Worm (Caenorhabditis elegans) whole organism, young adult: ENCODE measurements around the gene F26G1.2.

Experiments used
- B0035.1 ChIP-seq: sonication (generic microtip); optimal IDR thresholded peaks from 2 replicates; lab custom pipeline; 2016; ENCODE audit warnings: missing genetic modification characterization, mild to moderate bottlenecking, missing compliant biosample characterization, missing genotype, missing genetic modification reagents
- B0261.1 ChIP-seq: sonication (generic microtip); optimal IDR thresholded peaks from 2 replicates; lab custom pipeline; 2016; ENCODE audit warnings: mild to moderate bottlenecking, missing genetic modification characterization, moderate library complexity, missing compliant biosample characterization
- D2030.7 ChIP-seq: fragments of 200-800 bp; sonication (Bioruptor generic); IDR thresholded peaks from 2 replicates; pipeline ENCODE4 v1.3.6; 2022; ENCODE audit warnings: missing genetic modification reagents, missing genetic modification characterization, missing compliant biosample characterization
- F10E7.11 ChIP-seq: sonication (generic microtip); optimal IDR thresholded peaks from 2 replicates; lab custom pipeline; 2017; ENCODE audit warnings: mild to moderate bottlenecking, missing genetic modification characterization, moderate library complexity, missing compliant biosample characterization
- F22D6.2 ChIP-seq: sonication (generic microtip); optimal IDR thresholded peaks from 2 replicates; lab custom pipeline; 2016; ENCODE audit warnings: mild to moderate bottlenecking, missing genetic modification characterization, missing compliant biosample characterization
- Y95B8A.8 ChIP-seq: fragments of 200-800 bp; sonication (Bioruptor generic); IDR thresholded peaks from 2 replicates; pipeline ENCODE4 v1.3.6; 2022; ENCODE audit warnings: missing genetic modification reagents, missing genetic modification characterization, missing compliant biosample characterization
- ZK185.1 ChIP-seq: sonication (generic microtip); optimal IDR thresholded peaks from 2 replicates; lab custom pipeline; 2016; ENCODE audit warnings: mild to moderate bottlenecking, missing genetic modification characterization, missing compliant biosample characterization; ENCODE audit not compliant: poor library complexity, severe bottlenecking
- aptf-3 ChIP-seq: fragments of 200-800 bp; sonication (Bioruptor generic); IDR thresholded peaks from 2 replicates; pipeline ENCODE4 v1.3.6; 2022; ENCODE audit warnings: missing genetic modification characterization, missing compliant biosample characterization
- athp-1 ChIP-seq: sonication (generic microtip); optimal IDR thresholded peaks from 2 replicates; lab custom pipeline; 2017; ENCODE audit warnings: mild to moderate bottlenecking, missing genetic modification characterization, missing compliant biosample characterization
- attf-3 ChIP-seq: fragments of 200-800 bp; sonication (Bioruptor generic); conservative IDR thresholded peaks from 2 replicates; pipeline ENCODE4 v1.3.6; 2022; ENCODE audit warnings: missing genetic modification reagents, missing genetic modification characterization, missing compliant biosample characterization
- attf-5 ChIP-seq: fragments of 200-800 bp; sonication (Bioruptor generic); optimal IDR thresholded peaks from 2 replicates; lab custom pipeline; 2018; ENCODE audit warnings: mild to moderate bottlenecking, missing genetic modification characterization, missing compliant biosample characterization
- cebp-2 ChIP-seq: fragments of 200-800 bp; sonication (Bioruptor generic); IDR thresholded peaks from 2 replicates; pipeline ENCODE4 v1.3.6; 2022; ENCODE audit warnings: missing genetic modification characterization, missing compliant biosample characterization
- ceh-100 ChIP-seq: fragments of 200-800 bp; sonication (Bioruptor generic); IDR thresholded peaks from 2 replicates; pipeline ENCODE4 v1.3.6; 2022; ENCODE audit warnings: missing genetic modification reagents, missing genetic modification characterization, missing compliant biosample characterization
- ceh-40 ChIP-seq: fragments of 200-800 bp; sonication (Bioruptor generic); IDR thresholded peaks from 2 replicates; pipeline ENCODE4 v1.3.6; 2022; ENCODE audit warnings: missing genetic modification characterization, missing compliant biosample characterization
- dpff-1 ChIP-seq: sonication (generic microtip); optimal IDR thresholded peaks from 2 replicates; lab custom pipeline; 2017; ENCODE audit warnings: mild to moderate bottlenecking, missing genetic modification characterization, missing compliant biosample characterization
- efl-1 ChIP-seq: fragments of 150-350 bp; optimal IDR thresholded peaks from 2 replicates; lab custom pipeline; 2014; ENCODE audit warnings: missing biosample characterization, missing genetic modification reagents, missing genetic modification characterization
- egrh-3 ChIP-seq: fragments of 200-800 bp; sonication (Bioruptor generic); IDR thresholded peaks from 2 replicates; pipeline ENCODE4 v1.3.6; 2022; ENCODE audit warnings: missing genetic modification reagents, missing genetic modification characterization, missing compliant biosample characterization
- ekl-4 ChIP-seq: fragments of 200-800 bp; sonication (Bioruptor generic); IDR thresholded peaks from 2 replicates; pipeline ENCODE4 v1.3.6; 2022; ENCODE audit warnings: missing genetic modification reagents, missing genetic modification characterization, missing compliant biosample characterization
- hrde-1 ChIP-seq: sonication (generic microtip); optimal IDR thresholded peaks from 2 replicates; lab custom pipeline; 2016; ENCODE audit warnings: missing genetic modification characterization, mild to moderate bottlenecking, missing compliant biosample characterization, moderate library complexity, missing genotype, missing genetic modification reagents, borderline replicate concordance
- lag-1 ChIP-seq: fragments of 200-800 bp; sonication (Bioruptor generic); IDR thresholded peaks from 2 replicates; pipeline ENCODE4 v1.3.6; 2022; ENCODE audit warnings: missing genetic modification reagents, missing genetic modification characterization, missing compliant biosample characterization
- let-607 ChIP-seq, 2 experiments: fragments of 200-800 bp in 1 of 2; sonication (Bioruptor generic) in 1 of 2; sonication (generic microtip) in 1 of 2; optimal IDR thresholded peaks; 2 replicates each; lab custom pipeline; 2016 to 2018; ENCODE audit warnings: mild to moderate bottlenecking in 2 of 2, missing compliant biosample characterization in 2 of 2, missing genetic modification characterization in 2 of 2, moderate library complexity in 2 of 2, missing genotype in 1 of 2
- lin-26 ChIP-seq: fragments of 200-800 bp; sonication (Bioruptor generic); IDR thresholded peaks from 2 replicates; pipeline ENCODE4 v1.3.6; 2022; ENCODE audit warnings: missing genetic modification reagents, missing genetic modification characterization, missing compliant biosample characterization
- lin-35 ChIP-seq, 3 experiments: fragments of 150-350 bp in 2 of 3; sonication (generic microtip) in 1 of 3; optimal IDR thresholded peaks; 2 replicates each; lab custom pipeline; 2014 to 2018; ENCODE audit warnings: missing biosample characterization in 3 of 3, missing genetic modification characterization in 3 of 3, missing genetic modification reagents in 3 of 3
- lir-1 ChIP-seq: fragments of 200-800 bp; sonication (Bioruptor generic); conservative IDR thresholded peaks from 2 replicates; pipeline ENCODE4 v1.3.6; 2022; ENCODE audit warnings: missing genetic modification reagents, missing genetic modification characterization, missing compliant biosample characterization
- lsl-1 ChIP-seq: fragments of 200-800 bp; sonication (Bioruptor generic); optimal IDR thresholded peaks from 2 replicates; lab custom pipeline; 2018; ENCODE audit warnings: mild to moderate bottlenecking, missing genetic modification characterization, moderate library complexity, missing compliant biosample characterization
- madf-10 ChIP-seq: sonication (generic microtip); optimal IDR thresholded peaks from 2 replicates; lab custom pipeline; 2016; ENCODE audit warnings: mild to moderate bottlenecking, missing genetic modification characterization, missing compliant biosample characterization
- madf-6 ChIP-seq: fragments of 200-800 bp; sonication (Bioruptor generic); IDR thresholded peaks from 2 replicates; pipeline ENCODE4 v1.3.6; 2022; ENCODE audit warnings: missing genetic modification reagents, missing genetic modification characterization, missing compliant biosample characterization
- mel-28 ChIP-seq: sonication (generic microtip); optimal IDR thresholded peaks from 2 replicates; lab custom pipeline; 2016; ENCODE audit warnings: borderline replicate concordance, mild to moderate bottlenecking, missing genetic modification characterization, missing compliant biosample characterization
- mes-4 ChIP-seq: sonication (generic microtip); optimal IDR thresholded peaks from 2 replicates; lab custom pipeline; 2016; ENCODE audit warnings: missing genotype, missing genetic modification characterization, missing compliant biosample characterization
- mxl-1 ChIP-seq: sonication (generic microtip); optimal IDR thresholded peaks from 2 replicates; lab custom pipeline; 2016; ENCODE audit warnings: missing genetic modification characterization, missing compliant biosample characterization
- nhr-120 ChIP-seq: fragments of 200-800 bp; sonication (Bioruptor generic); IDR thresholded peaks from 2 replicates; pipeline ENCODE4 v1.3.6; 2022; ENCODE audit warnings: missing genetic modification characterization, missing compliant biosample characterization
- nhr-27 ChIP-seq: fragments of 200-800 bp; sonication (Bioruptor generic); optimal IDR thresholded peaks from 2 replicates; lab custom pipeline; 2018; ENCODE audit warnings: mild to moderate bottlenecking, missing genetic modification characterization, moderate library complexity, missing compliant biosample characterization
- nhr-90 ChIP-seq: sonication (generic microtip); optimal IDR thresholded peaks from 2 replicates; lab custom pipeline; 2016; ENCODE audit warnings: missing genotype, mild to moderate bottlenecking, missing genetic modification characterization, missing compliant biosample characterization
- pbrm-1 ChIP-seq: fragments of 200-800 bp; sonication (Bioruptor generic); IDR thresholded peaks from 2 replicates; pipeline ENCODE4 v1.3.6; 2022; ENCODE audit warnings: missing genetic modification reagents, missing genetic modification characterization, missing compliant biosample characterization
- repo-1 ChIP-seq: sonication (generic microtip); optimal IDR thresholded peaks from 2 replicates; lab custom pipeline; 2017; ENCODE audit warnings: mild to moderate bottlenecking, missing genetic modification characterization, missing compliant biosample characterization
- snpc-1.1 ChIP-seq: sonication (generic microtip); optimal IDR thresholded peaks from 2 replicates; lab custom pipeline; 2017; ENCODE audit warnings: missing genetic modification characterization, mild to moderate bottlenecking, missing compliant biosample characterization, antibody characterized with exemption, moderate library complexity, missing genotype, missing genetic modification reagents; ENCODE audit not compliant: insufficient read depth
- snpc-4 ChIP-seq, 5 experiments: fragments of 150-350 bp in 1 of 5; sonication (generic microtip) in 4 of 5; optimal IDR thresholded peaks; 2 replicates each; lab custom pipeline; 2014 to 2018; ENCODE audit warnings: missing genetic modification characterization in 5 of 5, missing biosample characterization in 3 of 5, antibody characterized with exemption in 2 of 5, mild to moderate bottlenecking in 2 of 5, missing compliant biosample characterization in 2 of 5, missing genotype in 2 of 5, moderate library complexity in 2 of 5, missing genetic modification reagents in 1 of 5
- somi-1 ChIP-seq: fragments of 200-800 bp; sonication (Bioruptor generic); optimal IDR thresholded peaks from 2 replicates; lab custom pipeline; 2018; ENCODE audit warnings: mild to moderate bottlenecking, missing genetic modification characterization, missing compliant biosample characterization
- tbp1 ChIP-seq: fragments of 200-800 bp; sonication (Bioruptor generic); optimal IDR thresholded peaks from 2 replicates; lab custom pipeline; 2018; ENCODE audit warnings: mild to moderate bottlenecking, missing genetic modification characterization, missing compliant biosample characterization
- xnd-1 ChIP-seq: sonication (generic microtip); optimal IDR thresholded peaks from 2 replicates; lab custom pipeline; 2016; ENCODE audit warnings: missing genotype, missing genetic modification reagents, missing genetic modification characterization, missing compliant biosample characterization
- zfh-2 ChIP-seq: fragments of 200-800 bp; sonication (Bioruptor generic); conservative IDR thresholded peaks from 2 replicates; pipeline ENCODE4 v1.3.6; 2022; ENCODE audit warnings: missing genetic modification reagents, missing genetic modification characterization, missing compliant biosample characterization
- ztf-26 ChIP-seq: sonication (generic microtip); optimal IDR thresholded peaks from 2 replicates; lab custom pipeline; 2017; ENCODE audit warnings: missing genetic modification characterization, missing compliant biosample characterization
- ztf-28 ChIP-seq: fragments of 200-800 bp; sonication (Bioruptor generic); IDR thresholded peaks from 2 replicates; pipeline ENCODE4 v1.3.6; 2022; ENCODE audit warnings: missing genetic modification reagents, missing genetic modification characterization, missing compliant biosample characterization
- ztf-3 ChIP-seq: fragments of 200-800 bp; sonication (Bioruptor generic); optimal IDR thresholded peaks from 2 replicates; lab custom pipeline; 2018; ENCODE audit warnings: mild to moderate bottlenecking, missing genetic modification characterization, missing compliant biosample characterization

The F26G1.2 gene

DNA sequence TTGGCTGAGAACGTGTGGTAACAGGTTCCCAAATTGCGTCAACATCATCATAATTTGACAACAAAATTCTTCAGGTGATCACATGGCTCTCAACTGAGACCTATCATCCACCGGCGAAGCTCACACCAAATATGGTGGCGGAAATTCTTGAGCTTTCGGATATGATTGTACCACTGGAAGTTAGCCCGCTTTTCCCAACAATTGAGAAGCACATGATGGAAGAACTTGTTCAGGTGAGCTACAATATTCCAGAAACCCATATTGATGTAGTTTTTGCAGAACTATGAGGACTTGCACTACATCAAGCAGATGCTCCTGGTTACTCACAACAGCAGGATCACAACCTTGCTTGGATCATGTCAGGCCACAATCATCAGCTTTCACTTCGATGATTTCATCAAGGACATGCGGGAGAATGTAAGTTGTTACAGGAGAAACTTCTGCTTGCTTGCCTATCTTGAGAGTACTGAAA lies 10.6 kb upstream of the F26G1.2 start, which contains the start of gene F41C3.1:
Gene F41C3.1, plus strand, starts transcription at position 51 of the 472 bp plus-strand sequence.
- no peak for TF ChIP-seq repo-1 (tag; lab: Kevin White, UChicago)
- no peak for TF ChIP-seq ekl-4 (GFP tag; lab: Robert Waterston, UW)
- no peak for TF ChIP-seq mes-4 (tag; lab: Kevin White, UChicago)
- TF ChIP-seq D2030.7, result no peak
- TF ChIP-seq nhr-90 (tag; lab: Kevin White, UChicago), result no peak
- no peak for TF ChIP-seq B0035.1 (tag; lab: Kevin White, UChicago)
- no peak for TF ChIP-seq hrde-1
- TF ChIP-seq nhr-120, result no peak
- TF ChIP-seq lir-1 (GFP tag; lab: Robert Waterston, UW), result no peak
- TF ChIP-seq lin-35 (GFP tag; optimal IDR thresholded peaks at IDR 0.05; lab: Kevin White, UChicago), result no peak
- TF ChIP-seq attf-3, result no peak
- TF ChIP-seq Y95B8A.8 (GFP tag; lab: Robert Waterston, UW), result no peak
- no peak for TF ChIP-seq dpff-1 (tag; lab: Kevin White, UChicago)
- TF ChIP-seq ZK185.1, result no peak
- no peak for TF ChIP-seq somi-1 (GFP tag; lab: Kevin White, UChicago)
- no peak for TF ChIP-seq egrh-3 (GFP tag; lab: Robert Waterston, UW)
- no peak for TF ChIP-seq athp-1 (tag; lab: Kevin White, UChicago)
- TF ChIP-seq madf-10 (tag; lab: Kevin White, UChicago), result no peak
- TF ChIP-seq aptf-3 (GFP tag; lab: Robert Waterston, UW), result no peak
- no peak for TF ChIP-seq tbp1

DNA sequence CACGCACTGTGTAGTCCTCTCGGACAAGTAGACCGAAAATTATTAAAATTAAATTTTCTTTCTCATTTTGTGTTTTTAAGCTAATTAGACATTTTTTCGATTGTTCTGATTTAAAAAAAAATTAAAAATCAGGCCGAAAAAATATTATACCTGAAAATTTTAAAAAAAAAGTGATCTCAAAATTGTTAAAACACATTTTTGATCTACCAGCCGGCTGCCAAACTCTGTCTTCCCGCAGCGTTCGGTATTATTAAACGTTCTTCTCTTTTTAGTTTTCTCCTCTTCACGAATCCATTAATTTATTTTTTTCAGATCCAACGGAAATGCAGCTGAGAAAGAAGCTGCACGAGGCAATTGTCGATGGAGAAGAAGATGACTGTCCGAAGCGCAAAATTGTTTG lies 9.7 kb upstream of the F26G1.2 start, which contains the start of gene C27D9.1:
Gene C27D9.1, plus strand, starts transcription at position 281 of the 400 bp plus-strand sequence.
- no peak for TF ChIP-seq zfh-2 (GFP tag; lab: Robert Waterston, UW)
- peak; percentile 33 for TF ChIP-seq xnd-1
- TF ChIP-seq ztf-26 (tag; lab: Kevin White, UChicago), result no peak
- peak; percentile 2 for TF ChIP-seq lsl-1 (GFP tag; lab: Kevin White, UChicago)
- TF ChIP-seq madf-6 (GFP tag; lab: Robert Waterston, UW), result peak; percentile 74
- peak; percentile 54 for TF ChIP-seq efl-1

DNA sequence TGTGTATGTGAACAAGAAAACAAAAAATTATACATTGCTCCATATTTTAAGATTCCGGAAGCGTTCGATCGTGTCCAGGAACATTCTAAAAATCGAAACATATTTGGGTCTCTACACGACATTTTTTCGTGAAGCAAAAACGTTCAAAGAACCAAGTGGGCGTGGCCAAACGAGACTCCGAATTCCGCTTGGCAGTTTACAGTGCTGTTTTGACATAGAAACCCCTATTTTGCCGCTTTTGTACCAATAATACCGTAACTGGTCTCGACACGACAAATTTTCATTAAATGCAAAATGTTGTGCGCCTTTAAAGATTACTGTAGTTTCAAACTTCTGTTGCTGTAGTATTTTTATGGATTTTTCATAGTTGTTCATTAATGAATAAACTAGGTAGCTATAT lies 7.2 kb upstream of the F26G1.2 start:
- TF ChIP-seq lir-1 (GFP tag; lab: Robert Waterston, UW) (no peak), attf-3 (peak; percentile 74), mxl-1 (tag; lab: Kevin White, UChicago) (no peak), lsl-1 (GFP tag; lab: Kevin White, UChicago) (peak; percentile 6), lag-1 (GFP tag; lab: Robert Waterston, UW) (no peak), F22D6.2 (no peak), lin-26 (GFP tag; lab: Robert Waterston, UW) (no peak), ztf-3 (no peak), ekl-4 (GFP tag; lab: Robert Waterston, UW) (no peak)

DNA sequence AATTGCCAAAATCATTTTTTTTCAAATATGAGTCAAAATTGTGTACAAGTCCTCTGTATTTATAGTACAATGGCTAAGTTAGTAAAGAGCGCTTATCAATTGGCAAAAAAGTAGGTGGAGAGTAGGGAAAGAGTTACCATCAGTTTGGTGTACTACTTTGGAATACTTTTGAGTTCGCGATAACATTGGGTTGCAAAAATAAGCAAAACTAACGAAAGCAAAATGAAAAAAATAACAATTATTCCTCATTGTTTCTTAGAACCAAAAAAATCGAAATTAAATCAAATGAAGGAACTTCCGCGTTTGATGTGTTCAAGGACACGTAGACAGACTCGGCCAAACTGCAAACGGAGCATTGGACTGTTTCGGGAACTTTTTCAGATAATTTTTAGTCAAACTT lies 6.1 kb upstream of the F26G1.2 start, which contains the start of gene C27D9.2:
Gene C27D9.2, minus strand, starts transcription at position 101 of the 400 bp plus-strand sequence.
- TF ChIP-seq snpc-4 (GFP tag; optimal IDR thresholded peaks at IDR 0.05; lab: Kevin White, UChicago), result no peak
- no peak for TF ChIP-seq snpc-4 (tag; optimal IDR thresholded peaks at IDR 0.05; lab: Kevin White, UChicago)
- no peak for TF ChIP-seq attf-5 (GFP tag; lab: Kevin White, UChicago)
- TF ChIP-seq attf-3, result no peak
- no peak for TF ChIP-seq mel-28 (tag; lab: Kevin White, UChicago)
- no peak for TF ChIP-seq F10E7.11
- TF ChIP-seq pbrm-1 (GFP tag; lab: Robert Waterston, UW), result no peak
- TF ChIP-seq snpc-1.1 (tag; lab: Kevin White, UChicago), result no peak
- TF ChIP-seq let-607 (tag; optimal IDR thresholded peaks at IDR 0.05; lab: Kevin White, UChicago), result no peak
- no peak for TF ChIP-seq nhr-27 (tag; lab: Kevin White, UChicago)
- no peak for TF ChIP-seq mxl-1 (tag; lab: Kevin White, UChicago)
- no peak for TF ChIP-seq ceh-40
- TF ChIP-seq aptf-3 (GFP tag; lab: Robert Waterston, UW), result no peak
- TF ChIP-seq ztf-28, result no peak
- TF ChIP-seq cebp-2 (GFP tag; lab: Robert Waterston, UW), result no peak
- no peak for TF ChIP-seq ceh-100 (GFP tag; lab: Robert Waterston, UW)
- no peak for TF ChIP-seq egrh-3 (GFP tag; lab: Robert Waterston, UW)
- no peak for TF ChIP-seq tbp1
- no peak for TF ChIP-seq B0261.1 (tag; lab: Kevin White, UChicago)
